Worm (Caenorhabditis elegans): Measurements from ENCODE around the gene zfp-1.

Gene zfp-1

DNA sequence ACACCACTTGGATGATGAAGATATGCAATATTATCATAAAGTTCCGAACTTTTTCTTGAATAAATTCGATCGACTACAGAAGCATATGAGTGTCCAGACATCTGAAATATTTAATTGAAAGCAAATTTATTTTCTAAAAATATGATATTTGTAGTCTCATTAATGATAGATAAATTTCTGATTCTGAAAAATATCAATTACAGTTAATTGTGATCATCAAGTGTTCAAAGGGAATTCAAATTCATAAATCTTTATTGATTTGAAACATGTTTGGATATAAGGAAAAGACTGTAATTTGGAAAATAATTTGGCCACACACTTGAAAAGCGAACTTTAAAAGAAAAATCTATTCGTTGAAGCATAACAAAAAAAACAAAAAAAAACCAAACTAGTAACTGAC is 15.9 kb downstream of the zfp-1 start, which contains the start of gene F54F2.7:
Gene F54F2.7, minus strand, starts transcription at position 101 of the 400 bp plus-strand sequence.
- TF ChIP-seq W03F9.2 (tag; optimal IDR thresholded peaks at IDR 0.05) (no peak), dao-5 (tag; optimal IDR thresholded peaks at IDR 0.05) (no peak), him-1 (tag; optimal IDR thresholded peaks at IDR 0.05) (no peak)

DNA sequence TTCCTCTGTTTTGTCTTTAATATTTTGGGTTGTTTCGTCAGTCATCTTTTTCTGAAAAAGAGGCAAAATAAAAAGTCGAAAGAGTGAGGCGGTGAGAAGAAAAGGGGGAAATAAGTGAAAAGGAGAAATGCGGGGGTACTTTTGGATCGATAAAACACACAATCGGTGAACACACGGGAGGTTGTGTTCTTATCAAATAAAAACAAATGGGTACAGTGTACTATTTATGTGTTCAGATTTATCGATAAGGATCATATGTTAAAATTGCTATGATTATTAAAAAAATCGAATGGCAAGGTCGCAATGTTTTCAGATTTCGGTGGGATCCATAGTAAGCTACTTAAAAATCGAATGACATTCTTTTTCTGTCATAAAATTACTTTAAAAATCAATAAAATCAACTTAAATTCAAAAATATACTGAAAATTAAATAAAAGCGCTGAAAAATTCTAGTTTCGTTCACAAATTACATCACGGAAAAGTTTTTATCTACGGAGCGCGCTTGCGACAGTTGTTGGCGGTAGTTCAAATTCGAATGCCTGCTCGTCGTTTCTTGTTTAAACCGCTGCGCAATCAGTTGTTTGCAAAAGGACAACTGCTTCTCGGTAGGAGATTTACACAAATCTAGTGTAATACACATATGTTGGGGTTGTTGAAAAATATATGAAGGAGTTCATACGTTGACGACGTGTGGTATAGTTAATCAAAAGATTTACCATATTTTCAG is 18.1 kb downstream of the zfp-1 start, which contains the start of gene prx-19:
Gene prx-19, minus strand, starts transcription at position 51 of the 727 bp plus-strand sequence.
- TF ChIP-seq W03F9.2 (tag; optimal IDR thresholded peaks at IDR 0.05), result no peak
- TF ChIP-seq dao-5 (tag; optimal IDR thresholded peaks at IDR 0.05), result no peak
- TF ChIP-seq him-1 (tag; optimal IDR thresholded peaks at IDR 0.05), result no peak

DNA sequence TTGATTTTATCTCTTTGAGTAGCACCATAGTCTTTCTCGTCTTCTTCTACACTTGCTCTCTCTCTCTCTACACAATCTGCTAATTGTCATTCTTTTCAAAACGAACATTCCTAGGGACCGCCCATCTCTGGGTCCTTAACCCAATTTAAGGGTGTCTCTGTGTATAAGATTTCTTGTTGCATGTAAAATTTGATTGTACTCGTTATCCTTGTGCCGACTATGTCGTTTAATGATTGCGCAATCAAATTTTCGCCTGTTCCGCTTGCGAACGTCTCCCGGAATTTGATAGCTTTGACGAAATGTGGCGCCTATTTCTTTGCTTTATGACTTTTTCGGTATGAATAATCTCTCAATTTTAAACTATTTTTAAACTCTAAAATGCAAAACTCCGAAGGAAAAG is 19.8 kb downstream of the zfp-1 start:
- TF ChIP-seq W03F9.2 (tag; optimal IDR thresholded peaks at IDR 0.05) (no peak), him-1 (tag; optimal IDR thresholded peaks at IDR 0.05) (no peak), dao-5 (tag; optimal IDR thresholded peaks at IDR 0.05) (no peak)

DNA sequence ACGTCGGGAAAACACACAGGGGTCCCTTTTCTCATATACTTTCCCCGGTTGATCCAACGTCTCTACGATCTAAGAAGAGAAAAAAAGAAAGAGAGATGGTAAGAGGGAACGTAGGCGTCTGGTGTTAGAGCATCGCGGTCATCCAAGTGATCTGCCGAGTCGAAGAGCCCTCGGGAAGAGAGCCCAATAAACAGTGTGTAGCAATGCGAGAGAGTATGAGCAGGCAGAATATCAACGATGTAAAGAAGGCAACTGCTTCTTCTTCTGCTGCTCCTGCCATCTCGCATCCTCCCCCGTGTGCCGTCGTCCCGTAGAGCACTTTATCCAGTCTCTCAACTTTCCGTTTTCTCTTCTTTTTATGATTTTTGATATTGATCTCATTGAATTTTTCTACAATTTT is 24.4 kb downstream of the zfp-1 start:
- no peak for TF ChIP-seq him-1 (tag; optimal IDR thresholded peaks at IDR 0.05)
- no peak for TF ChIP-seq W03F9.2 (tag; optimal IDR thresholded peaks at IDR 0.05)
- TF ChIP-seq dao-5 (tag; optimal IDR thresholded peaks at IDR 0.05), result no peak

DNA sequence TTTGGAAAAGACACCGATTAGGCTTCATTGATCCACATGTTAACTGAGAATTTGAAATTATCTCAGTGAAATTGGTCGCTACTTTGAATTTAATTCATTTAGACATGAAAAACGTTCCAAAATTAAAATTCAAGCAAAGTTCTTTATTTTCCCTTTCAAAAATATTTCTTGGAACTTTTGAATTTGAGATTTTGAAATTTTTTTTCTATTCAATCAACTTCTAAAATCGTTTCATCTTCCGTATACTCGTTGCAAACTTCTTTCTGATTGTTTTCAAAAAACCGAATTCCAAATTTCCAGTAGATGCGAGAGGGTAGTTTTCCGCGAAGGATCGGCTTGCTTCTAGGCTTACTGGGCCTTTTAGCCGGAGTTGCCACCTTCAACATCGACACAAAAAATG is 27.3 kb downstream of the zfp-1 start, which contains the start of gene pat-2:
Gene pat-2, plus strand, starts transcription at position 301 of the 400 bp plus-strand sequence.
- no peak for TF ChIP-seq him-1 (tag; optimal IDR thresholded peaks at IDR 0.05)
- TF ChIP-seq dao-5 (tag; optimal IDR thresholded peaks at IDR 0.05), result no peak
- no peak for TF ChIP-seq W03F9.2 (tag; optimal IDR thresholded peaks at IDR 0.05)

DNA sequence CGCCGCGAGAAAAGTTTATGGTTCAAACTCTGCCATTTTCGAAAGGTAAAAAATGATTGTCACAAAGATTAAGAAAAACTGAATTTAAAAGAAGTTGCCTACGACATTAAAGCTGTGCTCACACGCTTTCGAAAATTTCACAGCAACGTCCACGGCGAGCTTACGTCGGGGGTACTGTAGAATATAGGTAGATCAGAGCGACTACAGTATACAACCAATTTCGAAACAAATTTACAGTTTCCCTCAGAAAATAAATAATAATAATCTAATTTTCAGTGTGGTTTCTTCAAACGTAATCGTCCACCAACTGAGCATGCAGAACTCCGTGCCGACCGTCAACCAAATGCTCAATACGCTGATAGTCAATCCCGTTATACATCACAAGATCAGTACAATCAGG is 33.2 kb downstream of the zfp-1 start:
- TF ChIP-seq dao-5 (tag; optimal IDR thresholded peaks at IDR 0.05), result no peak
- no peak for TF ChIP-seq W03F9.2 (tag; optimal IDR thresholded peaks at IDR 0.05)
- no peak for TF ChIP-seq him-1 (tag; optimal IDR thresholded peaks at IDR 0.05)

DNA sequence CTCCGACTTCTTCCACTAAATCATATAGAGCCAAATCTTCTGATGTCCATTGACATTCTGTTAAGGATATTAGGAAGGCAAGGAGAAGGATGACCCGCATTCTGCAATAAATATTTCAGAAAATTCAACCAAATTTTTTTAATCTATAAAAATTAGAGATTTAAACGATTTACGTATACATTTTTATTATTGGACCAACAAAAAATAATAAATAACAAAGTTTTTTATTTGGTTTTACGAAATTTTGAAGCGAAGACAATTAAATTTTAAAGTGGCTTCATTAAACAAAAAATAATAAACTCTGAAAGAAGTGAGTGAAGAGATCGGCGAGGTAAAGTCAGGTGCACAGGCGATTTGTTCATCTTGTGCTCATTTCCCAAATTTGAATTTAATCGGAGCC is 35.8 kb downstream of the zfp-1 start, which contains the start of gene F54F2.9:
Gene F54F2.9, minus strand, starts transcription at position 101 of the 400 bp plus-strand sequence.
- TF ChIP-seq him-1 (tag; optimal IDR thresholded peaks at IDR 0.05), result no peak
- TF ChIP-seq dao-5 (tag; optimal IDR thresholded peaks at IDR 0.05), result no peak
- no peak for TF ChIP-seq W03F9.2 (tag; optimal IDR thresholded peaks at IDR 0.05)

DNA sequence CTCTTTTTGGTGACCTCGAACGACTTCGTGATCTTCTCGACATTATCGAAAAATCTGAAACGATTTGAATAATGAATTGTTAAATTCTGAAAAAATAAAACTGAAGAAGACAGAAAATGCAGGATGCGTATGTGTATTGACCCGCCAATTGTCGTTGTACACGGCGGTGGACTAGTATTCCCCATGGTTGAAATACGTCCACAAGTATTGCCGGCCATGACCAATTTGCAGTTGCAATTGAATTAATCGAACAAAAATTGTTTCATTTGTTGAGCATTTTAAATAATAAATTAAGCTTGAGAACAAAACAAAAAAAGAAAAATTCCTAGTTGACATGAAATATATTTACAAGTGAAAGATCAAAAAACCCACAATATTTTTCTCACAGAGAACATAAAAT is 37.9 kb downstream of the zfp-1 start, which contains the start of gene F44E2.3:
Gene F44E2.3, minus strand, starts transcription at position 61 of the 400 bp plus-strand sequence.
- TF ChIP-seq him-1 (tag; optimal IDR thresholded peaks at IDR 0.05), result no peak
- no peak for TF ChIP-seq dao-5 (tag; optimal IDR thresholded peaks at IDR 0.05)
- no peak for TF ChIP-seq W03F9.2 (tag; optimal IDR thresholded peaks at IDR 0.05)

DNA sequence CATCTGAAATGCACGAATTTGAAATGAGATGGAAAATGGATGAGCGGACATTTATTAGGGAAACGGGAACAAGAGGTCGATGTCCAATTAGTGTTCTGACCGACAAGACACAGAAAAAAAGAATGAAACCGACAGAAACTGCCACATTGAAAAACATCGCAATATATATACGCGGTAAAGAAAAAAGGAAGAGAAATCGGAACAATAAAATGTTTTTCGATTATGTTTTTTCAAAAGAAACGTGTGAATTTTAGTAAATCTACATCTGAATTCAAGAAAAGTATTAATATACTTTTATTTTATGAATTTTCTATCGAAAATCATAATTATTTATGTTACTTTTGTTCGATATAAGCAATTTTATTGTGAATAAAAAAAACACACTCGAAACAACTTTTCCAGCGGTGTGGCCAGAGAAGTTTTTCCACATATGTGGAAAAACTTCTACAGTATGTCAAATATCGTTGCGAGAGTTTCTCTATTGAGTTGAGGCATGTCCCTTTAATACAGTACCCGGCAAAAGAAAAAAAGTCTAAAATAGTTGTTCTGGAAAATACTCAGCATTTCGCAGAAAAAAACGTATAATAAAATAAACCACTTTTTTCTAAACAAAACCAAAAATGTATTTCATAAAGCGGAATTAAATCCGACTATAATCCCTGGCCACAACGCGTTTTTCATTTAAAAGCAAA is 39.9 kb downstream of the zfp-1 start, which contains the start of gene F44E2.10:
Gene F44E2.10, minus strand, starts transcription at position 51 of the 692 bp plus-strand sequence.
- no peak for TF ChIP-seq W03F9.2 (tag; optimal IDR thresholded peaks at IDR 0.05)
- TF ChIP-seq him-1 (tag; optimal IDR thresholded peaks at IDR 0.05), result no peak
- TF ChIP-seq dao-5 (tag; optimal IDR thresholded peaks at IDR 0.05), result no peak

DNA sequence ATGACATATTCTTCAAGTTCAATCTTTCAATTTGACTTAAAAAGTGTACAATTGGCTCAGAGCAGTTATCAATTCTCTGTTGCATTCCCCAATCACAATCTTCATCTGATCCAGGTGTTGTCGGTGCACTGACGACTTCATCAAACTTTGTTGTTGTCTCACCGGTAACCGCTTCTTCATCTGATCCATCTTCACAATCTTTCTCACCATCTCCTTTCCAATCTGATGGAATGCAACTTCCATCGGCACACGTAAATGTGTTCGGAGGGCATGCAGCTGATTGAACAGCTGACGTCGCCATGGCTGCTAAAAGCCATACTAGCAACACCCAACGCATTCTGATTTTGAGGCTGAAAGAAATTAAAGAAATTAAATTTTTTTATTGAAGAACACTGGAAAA is 46.7 kb downstream of the zfp-1 start, which contains the start of gene F44E2.4:
Gene F44E2.4, minus strand, starts transcription at position 350 of the 400 bp plus-strand sequence.
- TF ChIP-seq him-1 (tag; optimal IDR thresholded peaks at IDR 0.05) (no peak), W03F9.2 (tag; optimal IDR thresholded peaks at IDR 0.05) (no peak)

DNA sequence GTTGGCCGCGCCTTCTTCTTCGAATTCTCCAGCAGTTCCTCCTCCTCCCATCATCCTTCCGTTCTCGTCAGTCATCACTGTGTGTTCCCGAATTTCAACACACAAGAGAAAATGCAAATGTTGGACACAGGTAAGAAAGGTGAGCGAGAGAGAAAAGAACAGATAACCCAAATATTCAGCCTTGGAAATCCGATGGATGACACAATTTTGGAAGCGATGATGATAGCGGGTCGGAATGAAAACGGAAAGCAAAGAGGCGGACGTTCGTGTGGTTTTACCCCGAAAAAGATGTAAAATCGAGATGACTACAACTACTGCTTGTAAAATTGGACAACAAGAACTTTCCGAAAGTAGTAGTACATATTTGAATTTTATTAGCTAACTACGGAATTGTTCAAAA is 48.5 kb downstream of the zfp-1 start:
- no peak for TF ChIP-seq W03F9.2 (tag; optimal IDR thresholded peaks at IDR 0.05)
- no peak for TF ChIP-seq him-1 (tag; optimal IDR thresholded peaks at IDR 0.05)
- no peak for TF ChIP-seq dao-5 (tag; optimal IDR thresholded peaks at IDR 0.05)

DNA sequence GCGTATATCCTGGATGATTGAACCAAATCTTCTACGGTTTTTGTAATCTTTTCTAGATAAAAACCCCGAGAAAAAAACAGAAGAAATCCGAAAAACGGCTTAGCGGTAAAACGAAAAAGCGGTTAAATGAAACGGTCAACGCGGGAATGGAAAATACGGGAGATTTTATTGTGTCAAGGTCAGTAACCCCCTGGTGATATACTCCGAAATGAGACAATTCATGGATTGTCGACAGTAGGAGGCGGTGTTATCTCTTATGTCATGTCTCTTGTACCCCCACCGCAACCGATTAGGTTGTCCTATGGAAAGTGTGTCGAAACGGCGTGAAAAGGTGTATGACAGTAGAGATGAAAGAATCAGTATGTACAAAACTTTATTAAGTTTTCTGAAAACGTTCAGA is 52.8 kb downstream of the zfp-1 start:
- TF ChIP-seq W03F9.2 (tag; optimal IDR thresholded peaks at IDR 0.05), result no peak
- TF ChIP-seq dao-5 (tag; optimal IDR thresholded peaks at IDR 0.05), result no peak
- no peak for TF ChIP-seq him-1 (tag; optimal IDR thresholded peaks at IDR 0.05)

DNA sequence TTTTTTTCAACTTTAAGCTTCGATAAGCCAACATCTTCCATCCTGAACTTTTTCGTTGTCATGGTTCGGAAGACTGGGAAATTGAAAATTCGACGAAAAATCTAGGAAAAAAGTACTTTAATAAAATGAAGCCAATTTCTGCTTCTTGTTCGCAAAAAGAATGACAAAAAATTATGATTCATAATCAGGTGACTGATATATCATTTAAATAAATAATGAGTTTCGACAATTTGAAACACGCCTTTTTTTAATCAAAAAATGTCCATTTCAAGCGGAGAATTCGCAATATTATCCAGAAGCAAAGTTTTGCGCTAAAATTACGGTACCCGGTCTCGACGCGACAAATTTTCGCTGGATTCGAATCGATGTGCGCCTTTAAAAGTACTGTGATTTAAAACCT is 53.8 kb downstream of the zfp-1 start, which contains the start of gene F44E2.6:
Gene F44E2.6, minus strand, starts transcription at position 101 of the 400 bp plus-strand sequence.
- TF ChIP-seq W03F9.2 (tag; optimal IDR thresholded peaks at IDR 0.05) (no peak), him-1 (tag; optimal IDR thresholded peaks at IDR 0.05) (no peak), dao-5 (tag; optimal IDR thresholded peaks at IDR 0.05) (no peak)

DNA sequence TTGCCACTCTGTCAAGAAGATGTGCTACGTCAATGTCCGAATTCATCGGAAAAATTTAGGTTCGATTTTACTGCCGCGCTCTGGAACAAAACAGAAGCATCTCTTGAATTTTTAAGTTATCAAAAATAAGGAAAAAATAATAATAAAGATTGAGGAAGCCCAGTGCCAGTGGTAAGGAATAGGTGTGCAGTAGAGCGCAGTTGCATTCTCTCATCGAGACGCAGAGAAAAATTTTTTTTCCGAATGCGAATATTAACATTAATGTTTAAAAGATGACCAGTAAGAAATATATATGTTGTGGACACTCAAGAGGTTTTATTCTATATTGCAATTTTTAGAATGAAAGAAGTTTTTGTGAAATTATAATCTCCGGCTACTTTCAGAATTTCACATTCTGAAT is 56.4 kb downstream of the zfp-1 start:
- TF ChIP-seq him-1 (tag; optimal IDR thresholded peaks at IDR 0.05) (no peak), W03F9.2 (tag; optimal IDR thresholded peaks at IDR 0.05) (peak; percentile 73)
